Fruit fly (Drosophila melanogaster) whole organism, adult: Measurements from ENCODE around the gene Ublcp1.

Source experiments
- CG12768 ChIP-seq: fragments of 200-800 bp; sonication (Bioruptor generic); optimal IDR thresholded peaks from 2 replicates; lab custom pipeline; 2017; ENCODE audit warnings: missing biosample characterization, missing genetic modification characterization, mild to moderate bottlenecking, moderate library complexity, missing genetic modification reagents
- CG33017 ChIP-seq: fragments of 200-800 bp; sonication (Bioruptor generic); optimal IDR thresholded peaks from 2 replicates; lab custom pipeline; 2018; ENCODE audit warnings: missing biosample characterization, mild to moderate bottlenecking, missing genetic modification characterization, moderate library complexity
- CG7045 ChIP-seq: fragments of 200-800 bp; sonication (Bioruptor generic); optimal IDR thresholded peaks from 2 replicates; lab custom pipeline; 2017; ENCODE audit warnings: missing biosample characterization, mild to moderate bottlenecking, missing genetic modification characterization
- Crg-1 ChIP-seq: fragments of 200-800 bp; sonication (Bioruptor generic); optimal IDR thresholded peaks from 2 replicates; lab custom pipeline; 2016; ENCODE audit warnings: missing biosample characterization, missing genetic modification characterization
- Mnt ChIP-seq: fragments of 200-800 bp; sonication (Bioruptor generic); optimal IDR thresholded peaks from 2 replicates; lab custom pipeline; 2016; ENCODE audit warnings: missing biosample characterization, mild to moderate bottlenecking, missing genetic modification characterization
- cic ChIP-seq: fragments of 200-800 bp; sonication (Bioruptor generic); optimal IDR thresholded peaks from 2 replicates; lab custom pipeline; 2017; ENCODE audit warnings: missing biosample characterization, mild to moderate bottlenecking, missing genetic modification characterization, moderate library complexity
- kay ChIP-seq: fragments of 200-800 bp; sonication (Bioruptor generic); peaks from one replicate; lab custom pipeline; 2016; ENCODE audit warnings: missing biosample characterization, missing genetic modification characterization, borderline replicate concordance
- pad ChIP-seq: fragments of 200-800 bp; sonication (Bioruptor generic); optimal IDR thresholded peaks from 3 replicates; lab custom pipeline; 2017; ENCODE audit warnings: missing biosample characterization, missing genetic modification characterization, mild to moderate bottlenecking, moderate library complexity, missing genetic modification reagents
- tj ChIP-seq: fragments of 200-800 bp; sonication (Bioruptor generic); optimal IDR thresholded peaks from 3 replicates; lab custom pipeline; 2017; ENCODE audit warnings: missing biosample characterization, mild to moderate bottlenecking, missing genetic modification characterization, moderate library complexity

DNA sequence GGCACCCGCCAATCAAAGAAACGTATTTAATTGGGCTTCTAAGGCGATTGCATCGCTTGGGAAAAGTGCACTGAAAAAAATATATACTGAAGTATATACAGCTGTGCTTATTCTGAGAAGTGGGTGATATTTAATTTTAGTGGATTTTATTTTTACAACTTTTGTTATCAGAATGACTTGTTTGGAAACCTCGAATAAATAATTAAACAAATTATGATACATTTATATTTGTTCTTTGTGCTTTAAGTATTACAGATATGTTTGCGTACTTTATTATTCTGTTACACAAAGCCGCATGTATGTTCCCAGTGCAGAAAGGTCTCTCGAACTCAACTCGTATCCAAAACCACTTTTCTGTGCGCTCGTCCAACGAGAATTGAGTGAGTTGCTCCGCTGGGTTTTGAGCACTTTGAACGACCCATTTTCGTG, 12.6 kb upstream of the Ublcp1 start:
- peak; percentile 64 for TF ChIP-seq CG7045
- TF ChIP-seq CG33017 (tag; lab: Kevin White, UChicago) = peak; percentile 54
- no peak for TF ChIP-seq Mnt (GFP tag; lab: Kevin White, UChicago)
- no peak for TF ChIP-seq cic (GFP tag; lab: Kevin White, UChicago)
- TF ChIP-seq tj (GFP tag; lab: Kevin White, UChicago) = no peak
- no peak for TF ChIP-seq kay (GFP tag; lab: Kevin White, UChicago)
- peak; percentile 44 for TF ChIP-seq CG12768 (GFP tag; lab: Kevin White, UChicago)
- TF ChIP-seq Crg-1 = no peak
- no peak for TF ChIP-seq pad (GFP tag; lab: Kevin White, UChicago)
